Worm (Caenorhabditis elegans): ENCODE results near the gene flr-4.

DNA sequence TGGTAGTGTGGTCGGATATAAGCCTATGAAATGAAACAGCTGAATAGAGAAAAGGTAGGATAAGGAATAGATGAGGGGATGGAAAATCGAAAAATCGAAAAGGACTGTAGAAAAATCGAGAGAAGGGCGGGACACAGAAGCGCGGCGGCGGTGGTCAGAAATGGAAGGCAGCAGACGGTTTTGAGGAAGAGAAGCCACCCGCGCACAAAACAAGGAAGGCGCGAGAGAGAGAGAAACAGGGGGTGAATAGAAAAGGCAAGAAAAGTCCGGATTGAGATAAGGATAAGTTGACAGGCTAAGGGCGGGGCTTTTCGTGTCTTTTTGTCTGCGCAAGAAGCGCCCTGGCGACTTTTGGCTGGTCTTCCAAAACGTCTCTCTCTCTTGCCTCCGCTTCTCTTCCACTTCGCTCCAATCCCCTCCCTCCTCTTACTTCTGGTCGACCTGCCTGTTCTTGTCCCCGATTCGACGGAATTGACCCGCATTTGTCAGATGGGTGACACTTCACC lies 18.6 kb downstream of the flr-4 start, which contains the start of gene mlt-9:
- TF ChIP-seq zag-1 (tag; optimal IDR thresholded peaks at IDR 0.05) (no peak), ceh-28 (tag; optimal IDR thresholded peaks at IDR 0.05) (no peak)

All from whole organism, L4 larva.